Fruit fly (Drosophila melanogaster): Measurements from ENCODE around the gene Pgcl.

Gene Pgcl

dm6 chrX:392242-392641 is 45.0 kb downstream of the Pgcl start:
- TF ChIP-seq tj (GFP tag; optimal IDR thresholded peaks at IDR 0.05) (no peak), cic (GFP tag; optimal IDR thresholded peaks at IDR 0.05) (no peak), CG7045 (GFP tag; optimal IDR thresholded peaks at IDR 0.05) (no peak), CG5204 (GFP tag; optimal IDR thresholded peaks at IDR 0.05) (no peak), ovo (GFP tag; optimal IDR thresholded peaks at IDR 0.05) (no peak), Crg-1 (GFP tag; optimal IDR thresholded peaks at IDR 0.05) (no peak), Clk (GFP tag; optimal IDR thresholded peaks at IDR 0.05) (no peak), CG14711 (tag; optimal IDR thresholded peaks at IDR 0.05) (no peak), CG11617 (GFP tag; optimal IDR thresholded peaks at IDR 0.05) (no peak), CG1620 (GFP tag; optimal IDR thresholded peaks at IDR 0.05) (no peak), cnc (optimal IDR thresholded peaks at IDR 0.05) (no peak), CG7101 (tag; optimal IDR thresholded peaks at IDR 0.05) (no peak), CG33017 (tag; optimal IDR thresholded peaks at IDR 0.05) (no peak), toe (GFP tag; optimal IDR thresholded peaks at IDR 0.05) (no peak), Hr96 (GFP tag; optimal IDR thresholded peaks at IDR 0.05) (no peak)

- TF ChIP-seq CG1620 (GFP tag; optimal IDR thresholded peaks at IDR 0.05) (no peak), CG14711 (tag; optimal IDR thresholded peaks at IDR 0.05) (no peak), Clk (GFP tag; optimal IDR thresholded peaks at IDR 0.05) (no peak), pad (GFP tag; optimal IDR thresholded peaks at IDR 0.05) (no peak), CG33017 (tag; optimal IDR thresholded peaks at IDR 0.05) (no peak), CG12768 (GFP tag; optimal IDR thresholded peaks at IDR 0.05) (no peak), cnc (optimal IDR thresholded peaks at IDR 0.05) (no peak), cic (GFP tag; optimal IDR thresholded peaks at IDR 0.05) (no peak), Mnt (GFP tag; optimal IDR thresholded peaks at IDR 0.05) (no peak), tj (GFP tag; optimal IDR thresholded peaks at IDR 0.05) (no peak), Hr96 (GFP tag; optimal IDR thresholded peaks at IDR 0.05) (no peak)
Measured at dm6 chrX:390457-390856, 46.8 kb downstream of the Pgcl start.

Data from whole organism, adult.